3 fruit fly cellular contexts compared by ENCODE assay signal in genomic region chr2L:2874185-2874541, dm6.
TF ChIP-seq lines count a peak whose summit lies in the region.

TSS of gene Ifrd1 (minus strand) at chr2L:2874489.

- TF ChIP-seq CTCF in whole organism, embryonic (GFP tag; optimal IDR thresholded peaks at IDR 0.05; lab: Kevin White, UChicago) = no peak

TF ChIP-seq in whole organism, adult, 20 proteins besides CTCF, POLR2A, EP300 and RAD21:
- TF ChIP-seq toe (GFP tag; optimal IDR thresholded peaks at IDR 0.05; lab: Kevin White, UChicago) (no peak), CG33017 (tag; optimal IDR thresholded peaks at IDR 0.05; lab: Kevin White, UChicago) (peak; percentile 20)

TF ChIP-seq in whole organism, embryonic, 481 proteins besides CTCF, POLR2A, EP300 and RAD21:
- TF ChIP-seq CG2199 (GFP tag; IDR thresholded peaks at IDR 0.05; lab: Robert Waterston, UW) (0 out of 3 replicates have a peak, but pooled peaks have one; percentile 9), pho (GFP tag; optimal IDR thresholded peaks at IDR 0.05; lab: Kevin White, UChicago) (no peak), seq (GFP tag; IDR thresholded peaks at IDR 0.05; lab: Robert Waterston, UW) (no peak), Kr (GFP tag; optimal IDR thresholded peaks at IDR 0.05; lab: Kevin White, UChicago) (no peak), CG33213 (GFP tag; optimal IDR thresholded peaks at IDR 0.05; lab: Kevin White, UChicago) (no peak), lab (GFP tag; optimal IDR thresholded peaks at IDR 0.05; lab: Kevin White, UChicago) (no peak), MESR4 (GFP tag; optimal IDR thresholded peaks at IDR 0.05; lab: Kevin White, UChicago) (peak; percentile 82), exex (tag; optimal IDR thresholded peaks at IDR 0.05; lab: Kevin White, UChicago) (peak; percentile 29), chm (GFP tag; IDR thresholded peaks at IDR 0.05; lab: Robert Waterston, UW) (peak; percentile 62; the same call in 1 of the 2 replicates), dysf (GFP tag; IDR thresholded peaks at IDR 0.05; lab: Robert Waterston, UW) (no peak), gcm (GFP tag; optimal IDR thresholded peaks at IDR 0.05; lab: Kevin White, UChicago) (no peak), CG10959 (GFP tag; IDR thresholded peaks at IDR 0.05; lab: Robert Waterston, UW) (no peak), odd (GFP tag; optimal IDR thresholded peaks at IDR 0.05; lab: Kevin White, UChicago) (no peak), CG8290 (GFP tag; optimal IDR thresholded peaks at IDR 0.05; lab: Kevin White, UChicago) (no peak), CG8290 (tag; optimal IDR thresholded peaks at IDR 0.05; lab: Kevin White, UChicago) (peak in 1 of 2 experiments; percentile 36), mirr (GFP tag; optimal IDR thresholded peaks at IDR 0.05; lab: Kevin White, UChicago) (no peak), CG17568 (GFP tag; optimal IDR thresholded peaks at IDR 0.05; lab: Kevin White, UChicago) (peak; percentile 11), CG15696 (tag; optimal IDR thresholded peaks at IDR 0.05; lab: Kevin White, UChicago) (no peak), CG7745 (tag; optimal IDR thresholded peaks at IDR 0.05; lab: Kevin White, UChicago) (peak; percentile 100), rib (GFP tag; IDR thresholded peaks at IDR 0.05; lab: Robert Waterston, UW) (0 out of 2 replicates have a peak, but pooled peaks have one; percentile 13), ci (GFP tag; IDR thresholded peaks at IDR 0.05; lab: Robert Waterston, UW) (peak; percentile 5; the same call in 1 of the 3 replicates), hth (optimal IDR thresholded peaks at IDR 0.05; lab: Kevin White, UChicago) (no peak), ato (GFP tag; IDR thresholded peaks at IDR 0.05; lab: Robert Waterston, UW; ENCODE audit: partially characterized antibody) (no peak), Deaf1 (tag; optimal IDR thresholded peaks at IDR 0.05; lab: Kevin White, UChicago) (peak; percentile 5), chinmo (GFP tag; IDR thresholded peaks at IDR 0.05; lab: Robert Waterston, UW; ENCODE audit: partially characterized antibody) (peak; percentile 38; the same call in 2 of the 4 replicates), tup (GFP tag; optimal IDR thresholded peaks at IDR 0.05; lab: Kevin White, UChicago) (no peak), CG4617 (GFP tag; optimal IDR thresholded peaks at IDR 0.05; lab: Kevin White, UChicago; ENCODE audit: borderline replicate concordance) (peak; percentile 4), CG10462 (GFP tag; optimal IDR thresholded peaks at IDR 0.05; lab: Kevin White, UChicago) (no peak)

TF ChIP-seq in whole organism, prepupa, 60 proteins besides CTCF, POLR2A, EP300 and RAD21:
- TF ChIP-seq CG4318 (GFP tag; optimal IDR thresholded peaks at IDR 0.05; lab: Kevin White, UChicago) (no peak), CG6163 (GFP tag; IDR thresholded peaks at IDR 0.05; lab: Robert Waterston, UW) (peak; percentile 29; the same call in 1 of the 3 replicates), fd85E (GFP tag; optimal IDR thresholded peaks at IDR 0.05; lab: Kevin White, UChicago) (peak; percentile 2), vri (GFP tag; optimal IDR thresholded peaks at IDR 0.05; lab: Kevin White, UChicago) (peak; percentile 23)
TF ChIP-seq in whole organism, prepupa: peak in this region for 3.
